Worm (Caenorhabditis elegans): Measurements from ENCODE around the gene T24C2.3.

DNA sequence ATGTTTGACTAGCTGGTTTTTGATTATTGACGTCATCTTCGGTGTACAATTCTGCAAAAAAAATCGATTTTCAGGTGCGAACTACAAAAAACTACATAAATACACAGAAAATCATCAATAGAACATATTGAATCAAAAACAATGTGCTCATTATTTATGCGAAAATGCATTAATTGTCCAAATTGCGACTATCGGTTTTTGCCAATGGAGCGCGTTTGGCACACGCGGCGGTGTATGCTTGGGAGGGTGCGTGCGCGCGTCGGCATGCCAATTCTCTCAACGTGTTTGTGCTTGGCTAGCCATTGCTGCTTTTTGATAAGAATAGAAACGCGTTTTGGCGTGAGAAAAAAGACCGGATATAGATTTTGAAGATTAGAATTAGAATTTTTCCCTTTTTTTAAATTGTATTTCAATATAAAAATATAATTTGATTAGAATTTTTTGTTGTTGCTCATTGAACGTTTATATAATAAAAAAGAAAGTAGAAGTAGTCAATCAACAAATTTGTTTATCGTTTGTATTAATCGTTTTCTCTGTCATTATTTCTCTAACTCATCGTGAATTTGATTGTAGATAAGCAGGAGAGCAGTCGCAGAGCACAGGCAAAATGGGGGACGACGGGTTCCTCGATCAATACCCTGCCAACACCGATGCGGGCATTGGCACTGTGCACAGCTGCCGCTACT is 45.9 kb downstream of the T24C2.3 start, which contains the start of the genes C44H4.4 and tap-1:
- TF ChIP-seq lsy-2 (tag; optimal IDR thresholded peaks at IDR 0.05), result no peak
- TF ChIP-seq xbp-1 (tag; optimal IDR thresholded peaks at IDR 0.05), result peak; percentile 0
- peak; percentile 6 for TF ChIP-seq skn-1 (tag; optimal IDR thresholded peaks at IDR 0.05)
- no peak for TF ChIP-seq ama-1 (optimal IDR thresholded peaks at IDR 0.05)
- no peak for TF ChIP-seq unc-62 (GFP tag; optimal IDR thresholded peaks at IDR 0.05)
- TF ChIP-seq zip-4 (GFP tag; optimal IDR thresholded peaks at IDR 0.05), result no peak
- TF ChIP-seq nhr-77 (tag; optimal IDR thresholded peaks at IDR 0.05), result no peak
- TF ChIP-seq nhr-76 (tag; optimal IDR thresholded peaks at IDR 0.05), result no peak
- no peak for TF ChIP-seq fos-1 (tag; optimal IDR thresholded peaks at IDR 0.05)
- no peak for TF ChIP-seq pqm-1 (tag; optimal IDR thresholded peaks at IDR 0.05)
- TF ChIP-seq nhr-20 (tag; optimal IDR thresholded peaks at IDR 0.05), result no peak
- no peak for TF ChIP-seq unc-86 (tag; optimal IDR thresholded peaks at IDR 0.05)
